Worm (Caenorhabditis elegans) whole organism, midembryonic: ENCODE measurements around the gene F14F3.4.

Source experiments
- flt-1 ChIP-seq: fragments of 200-800 bp; sonication (Bioruptor generic); IDR thresholded peaks from 2 replicates; pipeline ENCODE4 v1.3.6; 2022; ENCODE audit warnings: missing genetic modification characterization, missing compliant biosample characterization
- klf-2 ChIP-seq: fragments of 200-800 bp; sonication (Bioruptor generic); conservative IDR thresholded peaks from 2 replicates; pipeline ENCODE4 v1.3.6; 2022; ENCODE audit warnings: missing genetic modification reagents, missing genetic modification characterization, missing compliant biosample characterization
- ref-1 ChIP-seq: fragments of 200-800 bp; sonication (Bioruptor generic); conservative IDR thresholded peaks from 2 replicates; pipeline ENCODE4 v1.3.6; 2022; ENCODE audit warnings: missing genetic modification reagents, missing genetic modification characterization, missing compliant biosample characterization
- ztf-23 ChIP-seq: fragments of 200-800 bp; sonication (Bioruptor generic); IDR thresholded peaks from 2 replicates; pipeline ENCODE4 v1.3.6; 2022; ENCODE audit warnings: missing genetic modification reagents, missing genetic modification characterization, missing compliant biosample characterization
- ztf-29 ChIP-seq: fragments of 200-800 bp; sonication (Bioruptor generic); IDR thresholded peaks from 2 replicates; pipeline ENCODE4 v1.3.6; 2022; ENCODE audit warnings: missing genetic modification reagents, missing genetic modification characterization, missing compliant biosample characterization

DNA sequence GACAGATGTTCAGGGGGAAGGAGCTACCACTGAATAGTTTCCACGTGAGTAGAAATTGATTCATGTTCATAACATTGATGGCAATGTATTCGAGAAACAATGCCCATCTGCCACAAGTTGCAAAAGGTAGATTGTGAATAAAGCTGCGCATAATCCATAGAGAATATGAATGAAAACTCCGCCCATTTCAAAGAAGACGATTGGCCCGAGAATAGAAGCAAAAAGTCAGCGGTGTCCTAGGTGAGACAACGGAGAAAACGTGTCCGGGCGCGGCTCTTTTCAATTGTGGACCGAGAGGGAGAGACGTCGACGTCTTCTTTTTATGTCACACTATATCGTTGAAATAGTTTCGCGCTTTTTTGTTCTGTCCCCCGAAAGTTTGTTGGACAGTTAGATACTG lies 21.6 kb downstream of the F14F3.4 start, which contains the start of gene vab-3:
- TF ChIP-seq ref-1 (GFP tag; lab: Robert Waterston, UW): no peak
- no peak for TF ChIP-seq klf-2 (GFP tag; lab: Robert Waterston, UW)
- no peak for TF ChIP-seq ztf-29 (GFP tag; lab: Robert Waterston, UW)
- no peak for TF ChIP-seq ztf-23 (GFP tag; lab: Robert Waterston, UW)
- no peak for TF ChIP-seq flt-1 (GFP tag; lab: Robert Waterston, UW)
